Worm (Caenorhabditis elegans): ENCODE results near the gene his-16.

ce11 chrII:13855352-13855751 lies 37.4 kb upstream of the his-16 start:
- TF ChIP-seq flt-1 (GFP tag; IDR thresholded peaks at IDR 0.05) (no peak), med-1 (GFP tag; optimal IDR thresholded peaks at IDR 0.05; ENCODE audit: insufficient read depth) (no peak), cog-1 (tag; optimal IDR thresholded peaks at IDR 0.05) (no peak), klf-2 (GFP tag; conservative IDR thresholded peaks at IDR 0.05) (no peak), ztf-29 (GFP tag; IDR thresholded peaks at IDR 0.05) (no peak), T22C8.4 (GFP tag; IDR thresholded peaks at IDR 0.05) (no peak)

Data from whole organism, midembryonic.